Worm (Caenorhabditis elegans) whole organism, L1 larva: Measurements from ENCODE around the gene C15H9.5.

ENCODE experiments used
- C16A3.4 ChIP-seq: fragments of 150-350 bp; optimal IDR thresholded peaks from 2 replicates; lab custom pipeline; 2014; ENCODE audit warnings: missing biosample characterization, missing genetic modification characterization
- C34B4.2 ChIP-seq: sonication (generic microtip); optimal IDR thresholded peaks from 2 replicates; lab custom pipeline; 2017; ENCODE audit warnings: mild to moderate bottlenecking, missing genetic modification characterization, missing compliant biosample characterization
- Y116A8C.19 ChIP-seq: sonication (generic microtip); optimal IDR thresholded peaks from 2 replicates; lab custom pipeline; 2016; ENCODE audit warnings: missing compliant biosample characterization, missing genetic modification characterization, borderline replicate concordance
- aha-1 ChIP-seq: fragments of 150-350 bp; optimal IDR thresholded peaks from 2 replicates; lab custom pipeline; 2014; ENCODE audit warnings: missing biosample characterization, missing genetic modification characterization
- alr-1 ChIP-seq: fragments of 200-800 bp; sonication (Bioruptor generic); optimal IDR thresholded peaks from 2 replicates; lab custom pipeline; 2018; ENCODE audit warnings: borderline replicate concordance, mild to moderate bottlenecking, missing genetic modification characterization, missing compliant biosample characterization
- aly-2 ChIP-seq: fragments of 150-350 bp; optimal IDR thresholded peaks from 2 replicates; lab custom pipeline; 2014; ENCODE audit warnings: missing biosample characterization, missing genetic modification characterization
- ama-1 ChIP-seq: fragments of 150-350 bp; optimal IDR thresholded peaks from 2 replicates; lab custom pipeline; 2014
- blmp-1 ChIP-seq: fragments of 150-350 bp; optimal IDR thresholded peaks from 2 replicates; lab custom pipeline; 2014; ENCODE audit warnings: missing biosample characterization, missing genetic modification characterization
- ceh-8 ChIP-seq: fragments of 200-800 bp; sonication (Bioruptor generic); optimal IDR thresholded peaks from 2 replicates; lab custom pipeline; 2018; ENCODE audit warnings: mild to moderate bottlenecking, missing genetic modification characterization, moderate library complexity, missing compliant biosample characterization
- ceh-88 ChIP-seq: fragments of 200-800 bp; sonication (Bioruptor generic); IDR thresholded peaks from 2 replicates; pipeline ENCODE4 v1.3.6; 2022; ENCODE audit warnings: missing genetic modification characterization, missing compliant biosample characterization
- ceh-90 ChIP-seq: sonication (generic microtip); optimal IDR thresholded peaks from 2 replicates; lab custom pipeline; 2016; ENCODE audit warnings: missing genetic modification characterization, missing compliant biosample characterization
- ces-1 ChIP-seq: fragments of 150-350 bp; optimal IDR thresholded peaks from 2 replicates; lab custom pipeline; 2014; ENCODE audit warnings: missing biosample characterization, missing genetic modification reagents, missing genetic modification characterization
- dsc-1 ChIP-seq: sonication (generic microtip); optimal IDR thresholded peaks from 2 replicates; lab custom pipeline; 2016; ENCODE audit warnings: mild to moderate bottlenecking, missing genetic modification characterization, missing compliant biosample characterization
- egl-27 ChIP-seq, 2 experiments: fragments of 150-350 bp in 1 of 2; sonication (generic microtip); optimal IDR thresholded peaks; 3 replicates each; lab custom pipeline; 2017 to 2018; ENCODE audit warnings: missing biosample characterization in 2 of 2, missing genetic modification characterization in 2 of 2, missing genetic modification reagents in 2 of 2
- elt-3 ChIP-seq, 6 experiments: fragments of 150-350 bp in 1 of 6; sonication (generic microtip); optimal IDR thresholded peaks; 2 replicates each; lab custom pipeline; 2017 to 2018; ENCODE audit warnings: missing biosample characterization in 6 of 6, missing genetic modification characterization in 6 of 6, inconsistent platforms in 1 of 6
- fkh-4 ChIP-seq: sonication (generic microtip); optimal IDR thresholded peaks from 2 replicates; lab custom pipeline; 2016; ENCODE audit warnings: missing compliant biosample characterization, missing genetic modification characterization, borderline replicate concordance
- fos-1 ChIP-seq: fragments of 150-350 bp; optimal IDR thresholded peaks from 2 replicates; lab custom pipeline; 2014; ENCODE audit warnings: missing biosample characterization, missing genetic modification characterization
- grh-1 ChIP-seq: fragments of 200-800 bp; sonication (Bioruptor generic); IDR thresholded peaks from 2 replicates; pipeline ENCODE4 v1.3.6; 2022; ENCODE audit warnings: missing genetic modification reagents, missing genetic modification characterization, missing compliant biosample characterization
- hlh-17 ChIP-seq: fragments of 200-800 bp; sonication (Bioruptor generic); optimal IDR thresholded peaks from 2 replicates; lab custom pipeline; 2018; ENCODE audit warnings: missing genetic modification characterization, mild to moderate bottlenecking, missing compliant biosample characterization, moderate library complexity, borderline replicate concordance
- hlh-4 ChIP-seq: sonication (generic microtip); optimal IDR thresholded peaks from 2 replicates; lab custom pipeline; 2016; ENCODE audit warnings: mild to moderate bottlenecking, missing genetic modification characterization, missing compliant biosample characterization
- irx-1 ChIP-seq: sonication (generic microtip); optimal IDR thresholded peaks from 2 replicates; lab custom pipeline; 2016; ENCODE audit warnings: missing genetic modification characterization, missing compliant biosample characterization
- isw-1 ChIP-seq: fragments of 200-800 bp; sonication (Bioruptor generic); IDR thresholded peaks from 2 replicates; pipeline ENCODE4 v1.3.6; 2022; ENCODE audit warnings: missing genetic modification characterization, missing compliant biosample characterization
- jun-1 ChIP-seq: fragments of 150-350 bp; optimal IDR thresholded peaks from 2 replicates; lab custom pipeline; 2014; ENCODE audit warnings: missing biosample characterization, missing genetic modification reagents, missing genetic modification characterization
- lin-14 ChIP-seq: fragments of 200-800 bp; sonication (Bioruptor generic); optimal IDR thresholded peaks from 2 replicates; lab custom pipeline; 2018; ENCODE audit warnings: mild to moderate bottlenecking, missing genetic modification characterization, moderate library complexity, missing compliant biosample characterization
- lin-15B ChIP-seq: fragments of 150-350 bp; sonication (generic microtip); optimal IDR thresholded peaks from 3 replicates; lab custom pipeline; 2014; ENCODE audit warnings: missing biosample characterization, missing genetic modification characterization
- lin-39 ChIP-seq: fragments of 150-350 bp; optimal IDR thresholded peaks from 2 replicates; lab custom pipeline; 2014; ENCODE audit warnings: missing biosample characterization, missing genetic modification reagents, missing genetic modification characterization
- lir-3 ChIP-seq: sonication (generic microtip); optimal IDR thresholded peaks from 2 replicates; lab custom pipeline; 2016; ENCODE audit warnings: mild to moderate bottlenecking, missing genetic modification characterization, moderate library complexity, missing compliant biosample characterization; ENCODE audit not compliant: poor library complexity
- lsy-2 ChIP-seq, 2 experiments: fragments of 150-350 bp; optimal IDR thresholded peaks; 2 replicates each; lab custom pipeline; 2014; ENCODE audit warnings: missing biosample characterization in 2 of 2, missing genetic modification characterization in 2 of 2
- mdl-1 ChIP-seq, 2 experiments: fragments of 150-350 bp; optimal IDR thresholded peaks; 2 replicates each; lab custom pipeline; 2014 to 2017; ENCODE audit warnings: missing biosample characterization in 2 of 2, missing genetic modification characterization in 2 of 2, inconsistent platforms in 1 of 2
- mef-2 ChIP-seq: fragments of 150-350 bp; optimal IDR thresholded peaks from 2 replicates; lab custom pipeline; 2014; ENCODE audit warnings: missing biosample characterization, missing genetic modification characterization
- nhr-12 ChIP-seq: sonication (generic microtip); optimal IDR thresholded peaks from 2 replicates; lab custom pipeline; 2017; ENCODE audit warnings: missing biosample characterization, missing genetic modification characterization
- nhr-237 ChIP-seq: fragments of 150-350 bp; optimal IDR thresholded peaks from 2 replicates; lab custom pipeline; 2014; ENCODE audit warnings: missing biosample characterization, missing genetic modification characterization
- nhr-28 ChIP-seq: fragments of 150-350 bp; optimal IDR thresholded peaks from 2 replicates; lab custom pipeline; 2014; ENCODE audit warnings: missing biosample characterization, missing genetic modification characterization
- nhr-71 ChIP-seq: sonication (generic microtip); optimal IDR thresholded peaks from 2 replicates; lab custom pipeline; 2016; ENCODE audit warnings: mild to moderate bottlenecking, missing genetic modification characterization, moderate library complexity, missing compliant biosample characterization
- nhr-76 ChIP-seq: sonication (generic microtip); optimal IDR thresholded peaks from 2 replicates; lab custom pipeline; 2017; ENCODE audit warnings: missing biosample characterization, missing genetic modification characterization
- nhr-77 ChIP-seq: fragments of 150-350 bp; optimal IDR thresholded peaks from 2 replicates; lab custom pipeline; 2014; ENCODE audit warnings: missing biosample characterization, missing genetic modification characterization
- nhr-84 ChIP-seq: sonication (generic microtip); optimal IDR thresholded peaks from 2 replicates; lab custom pipeline; 2017; ENCODE audit warnings: missing biosample characterization, missing genetic modification characterization
- nhr-85 ChIP-seq: sonication (generic microtip); peaks from one replicate; lab custom pipeline; 2016; ENCODE audit warnings: missing genetic modification characterization, inconsistent platforms, missing compliant biosample characterization
- nhr-90 ChIP-seq: sonication (generic microtip); optimal IDR thresholded peaks from 2 replicates; lab custom pipeline; 2016; ENCODE audit warnings: mild to moderate bottlenecking, missing genetic modification characterization, missing compliant biosample characterization; ENCODE audit not compliant: poor library complexity
- pax-3 ChIP-seq: fragments of 200-800 bp; sonication (Bioruptor generic); optimal IDR thresholded peaks from 2 replicates; lab custom pipeline; 2018; ENCODE audit warnings: mild to moderate bottlenecking, missing genetic modification characterization, moderate library complexity, missing compliant biosample characterization
- rnt-1 ChIP-seq: sonication (generic microtip); optimal IDR thresholded peaks from 2 replicates; lab custom pipeline; 2016; ENCODE audit warnings: mild to moderate bottlenecking, missing genetic modification characterization, moderate library complexity, missing compliant biosample characterization
- snpc-4 ChIP-seq: fragments of 150-350 bp; optimal IDR thresholded peaks from 2 replicates; lab custom pipeline; 2014; ENCODE audit warnings: missing biosample characterization, missing genetic modification characterization
- snu-23 ChIP-seq: sonication (generic microtip); optimal IDR thresholded peaks from 2 replicates; lab custom pipeline; 2016; ENCODE audit warnings: missing genetic modification characterization, missing compliant biosample characterization
- sox-4 ChIP-seq: sonication (generic microtip); optimal IDR thresholded peaks from 2 replicates; lab custom pipeline; 2016; ENCODE audit warnings: missing genetic modification characterization, missing compliant biosample characterization
- sup-37 ChIP-seq: fragments of 200-800 bp; sonication (Bioruptor generic); optimal IDR thresholded peaks from 2 replicates; lab custom pipeline; 2018; ENCODE audit warnings: mild to moderate bottlenecking, missing genetic modification characterization, missing compliant biosample characterization
- swsn-7 ChIP-seq: sonication (generic microtip); optimal IDR thresholded peaks from 2 replicates; lab custom pipeline; 2016; ENCODE audit warnings: missing genetic modification characterization, missing compliant biosample characterization
- tbx-2 ChIP-seq: sonication (generic microtip); optimal IDR thresholded peaks from 2 replicates; lab custom pipeline; 2016; ENCODE audit warnings: missing genetic modification characterization, missing compliant biosample characterization
- unc-130 ChIP-seq: fragments of 150-350 bp; optimal IDR thresholded peaks from 2 replicates; lab custom pipeline; 2017; ENCODE audit warnings: missing biosample characterization, missing genetic modification characterization, inconsistent platforms
- unc-62 ChIP-seq: fragments of 150-350 bp; optimal IDR thresholded peaks from 2 replicates; lab custom pipeline; 2014; ENCODE audit warnings: missing biosample characterization, missing genetic modification reagents, missing genetic modification characterization
- unc-86 ChIP-seq: sonication (generic microtip); optimal IDR thresholded peaks from 2 replicates; lab custom pipeline; 2016; ENCODE audit warnings: missing genetic modification characterization, missing compliant biosample characterization
- unc-98 ChIP-seq: fragments of 200-800 bp; sonication (Bioruptor generic); IDR thresholded peaks from 2 replicates; pipeline ENCODE4 v1.3.6; 2022; ENCODE audit warnings: missing genetic modification characterization, missing compliant biosample characterization
- zip-4 ChIP-seq: fragments of 200-800 bp; sonication (Bioruptor generic); optimal IDR thresholded peaks from 2 replicates; lab custom pipeline; 2018; ENCODE audit warnings: mild to moderate bottlenecking, missing genetic modification characterization, moderate library complexity, missing compliant biosample characterization
- ztf-11 ChIP-seq, 2 experiments: sonication (generic microtip); optimal IDR thresholded peaks; 2 replicates each; lab custom pipeline; 2016 to 2017; ENCODE audit warnings: missing genetic modification characterization in 2 of 2, missing biosample characterization in 1 of 2, missing compliant biosample characterization in 1 of 2
- ztf-4 ChIP-seq: fragments of 150-350 bp; optimal IDR thresholded peaks from 2 replicates; lab custom pipeline; 2014; ENCODE audit warnings: missing biosample characterization, missing genetic modification characterization

C15H9.5 gene

ce11 chrX:6109288-6109770 lies 16.2 kb downstream of the C15H9.5 start, which contains the start of gene kynu-1:
Gene kynu-1, minus strand, starts transcription at chrX:6109338.
- TF ChIP-seq egl-27 (tag; optimal IDR thresholded peaks at IDR 0.05; lab: Kevin White, UChicago) (no peak), lir-3 (tag; lab: Kevin White, UChicago) (no peak), alr-1 (tag; lab: Kevin White, UChicago) (no peak), fos-1 (tag; lab: Kevin White, UChicago) (no peak), zip-4 (no peak), C34B4.2 (tag; lab: Kevin White, UChicago) (no peak), mef-2 (tag; lab: Kevin White, UChicago) (no peak), tbx-2 (no peak), lsy-2 (tag; optimal IDR thresholded peaks at IDR 0.05; lab: Kevin White, UChicago) (no peak), unc-86 (no peak), hlh-4 (tag; lab: Kevin White, UChicago) (no peak), aly-2 (tag; lab: Kevin White, UChicago) (no peak), ceh-90 (tag; lab: Kevin White, UChicago) (no peak), unc-62 (GFP tag; lab: Kevin White, UChicago) (no peak), blmp-1 (peak; percentile 90), nhr-237 (tag; lab: Kevin White, UChicago) (no peak), swsn-7 (no peak), ama-1 (lab: Kevin White, UChicago) (no peak), ces-1 (GFP tag; lab: Kevin White, UChicago) (no peak), snpc-4 (tag; lab: Kevin White, UChicago) (no peak), sup-37 (GFP tag; lab: Kevin White, UChicago) (no peak), hlh-17 (GFP tag; lab: Kevin White, UChicago) (no peak), unc-98 (no peak), C16A3.4 (tag; lab: Kevin White, UChicago) (no peak), lin-14 (GFP tag; lab: Kevin White, UChicago) (peak; percentile 62), nhr-77 (tag; lab: Kevin White, UChicago) (no peak), dsc-1 (tag; lab: Kevin White, UChicago) (no peak), isw-1 (GFP tag; lab: Robert Waterston, UW) (no peak), lin-15B (tag; lab: Kevin White, UChicago) (no peak), nhr-84 (tag; lab: Kevin White, UChicago) (no peak), nhr-28 (tag; lab: Kevin White, UChicago) (no peak), ceh-8 (GFP tag; lab: Kevin White, UChicago) (no peak), pax-3 (no peak), ceh-88 (GFP tag; lab: Robert Waterston, UW) (no peak), aha-1 (tag; lab: Kevin White, UChicago) (no peak), irx-1 (tag; lab: Kevin White, UChicago) (no peak), unc-130 (tag; lab: Kevin White, UChicago) (no peak), rnt-1 (tag; lab: Kevin White, UChicago) (no peak), nhr-76 (tag; lab: Kevin White, UChicago) (no peak), lin-39 (tag; lab: Kevin White, UChicago) (no peak), snu-23 (peak; percentile 9), grh-1 (GFP tag; lab: Robert Waterston, UW) (no peak), ztf-4 (tag; lab: Kevin White, UChicago) (no peak), nhr-85 (tag; lab: Kevin White, UChicago) (peak; percentile 71), nhr-90 (peak; percentile 25), jun-1 (no peak), nhr-12 (tag; lab: Kevin White, UChicago) (no peak), fkh-4 (tag; lab: Kevin White, UChicago) (no peak), elt-3 (tag; optimal IDR thresholded peaks at IDR 0.05; lab: Kevin White, UChicago) (peak in 3 of 6 experiments; percentile 43 to 84 (median 61)), Y116A8C.19 (tag; lab: Kevin White, UChicago) (no peak), nhr-71 (peak; percentile 19), mdl-1 (tag; optimal IDR thresholded peaks at IDR 0.05; lab: Kevin White, UChicago) (no peak), sox-4 (no peak), ztf-11 (tag; optimal IDR thresholded peaks at IDR 0.05; lab: Kevin White, UChicago) (no peak)
